Worm (Caenorhabditis elegans) whole organism, early embryonic: ENCODE data around the gene D1005.5.

Experiments used
- B0310.2 ChIP-seq: sonication (generic microtip); optimal IDR thresholded peaks from 2 replicates; lab custom pipeline; 2016; ENCODE audit warnings: mild to moderate bottlenecking, missing genetic modification characterization, missing compliant biosample characterization
- F13C5.2 ChIP-seq: sonication (generic microtip); optimal IDR thresholded peaks from 2 replicates; lab custom pipeline; 2017; ENCODE audit warnings: mild to moderate bottlenecking, missing genetic modification characterization, inconsistent platforms, missing compliant biosample characterization
- aly-1 ChIP-seq: sonication (generic microtip); optimal IDR thresholded peaks from 2 replicates; lab custom pipeline; 2016; ENCODE audit warnings: missing genetic modification characterization, missing compliant biosample characterization
- ama-1 ChIP-seq: fragments of 150-350 bp; optimal IDR thresholded peaks from 2 replicates; lab custom pipeline; 2014
- ceh-13 ChIP-seq: fragments of 200-800 bp; sonication (Bioruptor generic); optimal IDR thresholded peaks from 2 replicates; lab custom pipeline; 2018; ENCODE audit warnings: mild to moderate bottlenecking, missing genetic modification characterization, missing compliant biosample characterization
- ceh-36 ChIP-seq: sonication (generic microtip); optimal IDR thresholded peaks from 2 replicates; lab custom pipeline; 2016; ENCODE audit warnings: missing genetic modification characterization, inconsistent platforms, missing compliant biosample characterization
- ets-7 ChIP-seq: sonication (generic microtip); optimal IDR thresholded peaks from 2 replicates; lab custom pipeline; 2016; ENCODE audit warnings: missing genotype, missing genetic modification characterization, missing compliant biosample characterization
- flt-1 ChIP-seq: fragments of 200-800 bp; sonication (Bioruptor generic); IDR thresholded peaks from 2 replicates; pipeline ENCODE4 v1.3.6; 2022; ENCODE audit warnings: missing genetic modification characterization, missing compliant biosample characterization
- hmbx-1 ChIP-seq: sonication (generic microtip); optimal IDR thresholded peaks from 2 replicates; lab custom pipeline; 2016; ENCODE audit warnings: mild to moderate bottlenecking, missing genetic modification characterization, missing compliant biosample characterization
- hmg-4 ChIP-seq: fragments of 200-800 bp; sonication (Bioruptor generic); optimal IDR thresholded peaks from 2 replicates; lab custom pipeline; 2018; ENCODE audit warnings: mild to moderate bottlenecking, missing genetic modification characterization, missing compliant biosample characterization
- hnd-1 ChIP-seq: sonication (generic microtip); optimal IDR thresholded peaks from 2 replicates; lab custom pipeline; 2016; ENCODE audit warnings: missing genetic modification characterization, missing compliant biosample characterization
- pes-1 ChIP-seq: fragments of 200-800 bp; sonication (Bioruptor generic); IDR thresholded peaks from 2 replicates; pipeline ENCODE4 v1.3.6; 2022; ENCODE audit warnings: missing genetic modification reagents, missing genetic modification characterization, missing compliant biosample characterization
- scrt-1 ChIP-seq: fragments of 200-800 bp; sonication (Bioruptor generic); IDR thresholded peaks from 2 replicates; pipeline ENCODE4 v1.3.6; 2022; ENCODE audit warnings: missing genetic modification characterization, missing compliant biosample characterization
- sea-1 ChIP-seq: fragments of 200-800 bp; sonication (Bioruptor generic); conservative IDR thresholded peaks from 2 replicates; pipeline ENCODE4 v1.3.6; 2022; ENCODE audit warnings: missing genetic modification characterization, missing compliant biosample characterization
- tbx-11 ChIP-seq: fragments of 200-800 bp; sonication (Bioruptor generic); IDR thresholded peaks from 2 replicates; pipeline ENCODE4 v1.3.6; 2022; ENCODE audit warnings: missing genetic modification characterization, missing compliant biosample characterization
- tbx-37 ChIP-seq: fragments of 200-800 bp; sonication (Bioruptor generic); conservative IDR thresholded peaks from 2 replicates; pipeline ENCODE4 v1.3.6; 2022; ENCODE audit warnings: missing genetic modification reagents, missing genetic modification characterization, missing compliant biosample characterization
- tra-4 ChIP-seq: sonication (generic microtip); optimal IDR thresholded peaks from 2 replicates; lab custom pipeline; 2017; ENCODE audit warnings: missing genetic modification characterization, missing compliant biosample characterization

D1005.5 gene

ce11 chrX:1426425-1426824 is 46.4 kb downstream of the D1005.5 start, which contains the start of gene F19G12.11:
F19G12.11 (minus strand) TSS chrX:1426525.
- no peak for TF ChIP-seq ceh-36 (tag; lab: Kevin White, UChicago)
- TF ChIP-seq scrt-1 (GFP tag; lab: Robert Waterston, UW) = no peak
- TF ChIP-seq tra-4 (tag; lab: Kevin White, UChicago) = no peak
- no peak for TF ChIP-seq ama-1 (lab: Kevin White, UChicago)
- no peak for TF ChIP-seq tbx-37 (GFP tag; lab: Robert Waterston, UW)
- TF ChIP-seq flt-1 (GFP tag; lab: Robert Waterston, UW) = no peak
- no peak for TF ChIP-seq ceh-13
- no peak for TF ChIP-seq ets-7 (tag; lab: Kevin White, UChicago)
- TF ChIP-seq B0310.2 = no peak
- TF ChIP-seq sea-1 (GFP tag; lab: Robert Waterston, UW) = no peak
- TF ChIP-seq hnd-1 = no peak
- no peak for TF ChIP-seq aly-1 (tag; lab: Kevin White, UChicago)
- TF ChIP-seq hmbx-1 (tag; lab: Kevin White, UChicago) = no peak
- no peak for TF ChIP-seq pes-1
- TF ChIP-seq F13C5.2 (tag; lab: Kevin White, UChicago) = no peak
- no peak for TF ChIP-seq tbx-11 (GFP tag; lab: Robert Waterston, UW)
- no peak for TF ChIP-seq hmg-4 (GFP tag; lab: Kevin White, UChicago)

- TF ChIP-seq ceh-36 (tag; lab: Kevin White, UChicago) (no peak), hnd-1 (no peak), tbx-37 (GFP tag; lab: Robert Waterston, UW) (no peak), ets-7 (tag; lab: Kevin White, UChicago) (no peak), pes-1 (no peak), hmg-4 (GFP tag; lab: Kevin White, UChicago) (no peak), sea-1 (GFP tag; lab: Robert Waterston, UW) (no peak), flt-1 (GFP tag; lab: Robert Waterston, UW) (no peak), ama-1 (lab: Kevin White, UChicago) (no peak), tra-4 (tag; lab: Kevin White, UChicago) (no peak), ceh-13 (no peak), hmbx-1 (tag; lab: Kevin White, UChicago) (no peak), F13C5.2 (tag; lab: Kevin White, UChicago) (no peak), aly-1 (tag; lab: Kevin White, UChicago) (no peak), tbx-11 (GFP tag; lab: Robert Waterston, UW) (no peak), scrt-1 (GFP tag; lab: Robert Waterston, UW) (no peak), B0310.2 (no peak)
Measured at ce11 chrX:1424509-1424908, 48.3 kb downstream of the D1005.5 start, which contains the start of gene F19G12.3. F19G12.3 (plus strand) TSS chrX:1424809.
